8 worm cellular contexts compared by ENCODE assay signal in the genomic region with DNA sequence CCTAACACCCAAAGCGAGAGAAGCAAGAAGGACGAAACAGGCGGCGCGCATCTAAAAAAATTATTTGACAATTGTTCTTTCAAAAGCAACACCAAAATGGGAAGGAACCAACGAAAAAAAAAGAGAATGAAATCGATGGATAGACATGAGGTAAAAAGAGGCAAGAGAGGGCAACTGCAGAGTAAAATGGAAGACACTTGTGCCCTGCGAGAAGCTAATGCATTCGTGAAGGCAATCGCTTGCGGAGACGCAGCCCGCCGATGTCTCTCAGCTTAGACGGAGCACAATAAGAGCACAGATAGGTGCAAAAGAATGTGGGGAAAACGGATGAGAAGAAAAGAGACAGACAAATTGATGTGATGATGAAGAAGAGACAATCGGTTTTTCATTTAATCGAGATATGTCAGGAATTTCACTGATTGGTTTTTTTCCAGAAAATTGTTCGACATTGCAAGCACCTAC.
TF ChIP-seq lines count a peak whose summit lies in the region.

A gene (minus strand): TSS at position 51 of the 462 bp plus-strand sequence.

TF ChIP-seq in whole organism, L1 larva, 84 proteins besides CTCF, POLR2A, EP300 and RAD21 (continues in another document):
- TF ChIP-seq tbx-2 (tag; optimal IDR thresholded peaks at IDR 0.05; lab: Kevin White, UChicago) = peak; percentile 47
- TF ChIP-seq aha-1 (tag; optimal IDR thresholded peaks at IDR 0.05; lab: Kevin White, UChicago) = no peak
- peak; percentile 26 for TF ChIP-seq snu-23 (GFP tag; optimal IDR thresholded peaks at IDR 0.05; lab: Kevin White, UChicago)
- no peak for TF ChIP-seq nhr-84 (tag; optimal IDR thresholded peaks at IDR 0.05; lab: Kevin White, UChicago)
- TF ChIP-seq ceh-8 (GFP tag; optimal IDR thresholded peaks at IDR 0.05; lab: Kevin White, UChicago) = no peak
- no peak for TF ChIP-seq vab-15 (tag; optimal IDR thresholded peaks at IDR 0.05; lab: Kevin White, UChicago)
- TF ChIP-seq nhr-47 (tag; optimal IDR thresholded peaks at IDR 0.05; lab: Kevin White, UChicago) = peak; percentile 15
- no peak for TF ChIP-seq nhr-237 (tag; optimal IDR thresholded peaks at IDR 0.05; lab: Kevin White, UChicago)
- peak; percentile 57 for TF ChIP-seq dsc-1 (tag; optimal IDR thresholded peaks at IDR 0.05; lab: Kevin White, UChicago)
- TF ChIP-seq tlp-1 (tag; optimal IDR thresholded peaks at IDR 0.05; lab: Kevin White, UChicago) = no peak
- TF ChIP-seq hlh-4 (tag; optimal IDR thresholded peaks at IDR 0.05; lab: Kevin White, UChicago) = no peak

TF ChIP-seq in whole organism, L2 larva, 48 proteins besides CTCF, POLR2A, EP300 and RAD21 (continues in another document):
- TF ChIP-seq R02D3.7 (tag; optimal IDR thresholded peaks at IDR 0.05; lab: Kevin White, UChicago) (no peak), ztf-1 (GFP tag; conservative IDR thresholded peaks at IDR 0.05; lab: Robert Waterston, UW) (no peak), nhr-25 (tag; optimal IDR thresholded peaks at IDR 0.05; lab: Kevin White, UChicago) (no peak), unc-55 (GFP tag; optimal IDR thresholded peaks at IDR 0.05; lab: Kevin White, UChicago) (peak; percentile 22), nhr-77 (tag; optimal IDR thresholded peaks at IDR 0.05; lab: Kevin White, UChicago) (no peak), nhr-129 (tag; optimal IDR thresholded peaks at IDR 0.05; lab: Kevin White, UChicago) (peak; percentile 58), lin-39 (tag; optimal IDR thresholded peaks at IDR 0.05; lab: Kevin White, UChicago) (no peak), skn-1 (tag; optimal IDR thresholded peaks at IDR 0.05; lab: Kevin White, UChicago) (no peak), sem-4 (tag; optimal IDR thresholded peaks at IDR 0.05; lab: Kevin White, UChicago) (peak; percentile 17), ceh-82 (tag; optimal IDR thresholded peaks at IDR 0.05; lab: Kevin White, UChicago) (no peak), mab-5 (tag; optimal IDR thresholded peaks at IDR 0.05; lab: Kevin White, UChicago) (no peak)

TF ChIP-seq in whole organism, L3 larva, 47 proteins besides CTCF, POLR2A, EP300 and RAD21:
- TF ChIP-seq nhr-76 (tag; optimal IDR thresholded peaks at IDR 0.05; lab: Kevin White, UChicago) (no peak), lin-39 (tag; optimal IDR thresholded peaks at IDR 0.05; lab: Kevin White, UChicago) (peak; percentile 90), hmg-11 (tag; optimal IDR thresholded peaks at IDR 0.05; lab: Kevin White, UChicago) (peak; percentile 38), nhr-11 (tag; optimal IDR thresholded peaks at IDR 0.05; lab: Kevin White, UChicago) (no peak), nfya-1 (tag; optimal IDR thresholded peaks at IDR 0.05; lab: Kevin White, UChicago; ENCODE audit: insufficient read depth) (peak; percentile 45), egl-5 (tag; optimal IDR thresholded peaks at IDR 0.05; lab: Kevin White, UChicago) (peak; percentile 48)

TF ChIP-seq in whole organism, L4 larva, 104 proteins besides CTCF, POLR2A, EP300 and RAD21 (continues in another document):
- peak; percentile 33 for TF ChIP-seq mes-2 (tag; optimal IDR thresholded peaks at IDR 0.05; lab: Kevin White, UChicago; ENCODE audit: poor library complexity, severe bottlenecking)
- no peak for TF ChIP-seq lin-1 (GFP tag; IDR thresholded peaks at IDR 0.05; lab: Robert Waterston, UW)
- peak in 1 of 2 experiments; percentile 35 for TF ChIP-seq lsy-2 (tag; optimal IDR thresholded peaks at IDR 0.05; lab: Kevin White, UChicago)
- TF ChIP-seq zfp-3 (GFP tag; conservative IDR thresholded peaks at IDR 0.05; lab: Robert Waterston, UW) = no peak
- TF ChIP-seq ZK546.5 (tag; optimal IDR thresholded peaks at IDR 0.05; lab: Kevin White, UChicago) = no peak
- TF ChIP-seq unc-39 (tag; optimal IDR thresholded peaks at IDR 0.05; lab: Kevin White, UChicago) = no peak
- TF ChIP-seq php-3 (GFP tag; IDR thresholded peaks at IDR 0.05; lab: Robert Waterston, UW) = 0 out of 2 replicates have a peak, but pooled peaks have one; percentile 17
- no peak for TF ChIP-seq R02D3.7 (tag; optimal IDR thresholded peaks at IDR 0.05; lab: Kevin White, UChicago)
- TF ChIP-seq F37D6.2 (tag; optimal IDR thresholded peaks at IDR 0.05; lab: Kevin White, UChicago) = peak; percentile 21
- peak; percentile 42 for TF ChIP-seq hlh-11 (tag; optimal IDR thresholded peaks at IDR 0.05; lab: Kevin White, UChicago)
- TF ChIP-seq F49E8.2 (tag; optimal IDR thresholded peaks at IDR 0.05; lab: Kevin White, UChicago; ENCODE audit: borderline replicate concordance) = no peak

TF ChIP-seq in whole organism, early embryonic, 17 proteins besides CTCF, POLR2A, EP300 and RAD21:
- no peak for TF ChIP-seq aly-1 (tag; optimal IDR thresholded peaks at IDR 0.05; lab: Kevin White, UChicago)
- no peak for TF ChIP-seq ama-1 (optimal IDR thresholded peaks at IDR 0.05; lab: Kevin White, UChicago)
- TF ChIP-seq tbx-37 (GFP tag; conservative IDR thresholded peaks at IDR 0.05; lab: Robert Waterston, UW) = no peak
- no peak for TF ChIP-seq tbx-11 (GFP tag; IDR thresholded peaks at IDR 0.05; lab: Robert Waterston, UW)
- no peak for TF ChIP-seq sea-1 (GFP tag; conservative IDR thresholded peaks at IDR 0.05; lab: Robert Waterston, UW)
- TF ChIP-seq F13C5.2 (tag; optimal IDR thresholded peaks at IDR 0.05; lab: Kevin White, UChicago) = peak; percentile 37
- TF ChIP-seq tra-4 (tag; optimal IDR thresholded peaks at IDR 0.05; lab: Kevin White, UChicago) = no peak
- TF ChIP-seq ets-7 (tag; optimal IDR thresholded peaks at IDR 0.05; lab: Kevin White, UChicago) = no peak
TF ChIP-seq in whole organism, early embryonic: peak in this region for 1.

TF ChIP-seq in whole organism, late embryonic, 69 proteins besides CTCF, POLR2A, EP300 and RAD21:
- TF ChIP-seq unc-55 (GFP tag; optimal IDR thresholded peaks at IDR 0.05; lab: Kevin White, UChicago) = peak; percentile 28
- peak; percentile 65 for TF ChIP-seq ceh-18 (tag; optimal IDR thresholded peaks at IDR 0.05; lab: Kevin White, UChicago)
- TF ChIP-seq rnt-1 (tag; optimal IDR thresholded peaks at IDR 0.05; lab: Kevin White, UChicago) = peak; percentile 17
- TF ChIP-seq hlh-6 (tag; optimal IDR thresholded peaks at IDR 0.05; lab: Kevin White, UChicago) = no peak
- TF ChIP-seq tbx-2 (tag; optimal IDR thresholded peaks at IDR 0.05; lab: Kevin White, UChicago) = peak; percentile 12
- no peak for TF ChIP-seq odd-2 (tag; optimal IDR thresholded peaks at IDR 0.05; lab: Kevin White, UChicago)
- TF ChIP-seq unc-42 (tag; optimal IDR thresholded peaks at IDR 0.05; lab: Kevin White, UChicago) = peak; percentile 75
- peak; percentile 69 for TF ChIP-seq ceh-31 (tag; optimal IDR thresholded peaks at IDR 0.05; lab: Kevin White, UChicago)

TF ChIP-seq in whole organism, mixed stage, embryonic, 35 proteins besides CTCF, POLR2A, EP300 and RAD21 (continues in another document):
- TF ChIP-seq ces-1 (GFP tag; optimal IDR thresholded peaks at IDR 0.05; lab: Kevin White, UChicago) (peak; percentile 75), nhr-237 (tag; optimal IDR thresholded peaks at IDR 0.05; lab: Kevin White, UChicago) (no peak), elt-1 (tag; optimal IDR thresholded peaks at IDR 0.05; lab: Kevin White, UChicago; ENCODE audit: borderline replicate concordance, insufficient read depth) (no peak), mls-2 (tag; optimal IDR thresholded peaks at IDR 0.05; lab: Kevin White, UChicago) (no peak), nhr-2 (tag; optimal IDR thresholded peaks at IDR 0.05; lab: Kevin White, UChicago) (no peak), nhr-28 (tag; optimal IDR thresholded peaks at IDR 0.05; lab: Kevin White, UChicago) (no peak), lsy-2 (tag; optimal IDR thresholded peaks at IDR 0.05; lab: Kevin White, UChicago) (no peak), nhr-12 (tag; optimal IDR thresholded peaks at IDR 0.05; lab: Kevin White, UChicago) (no peak), bed-3 (GFP tag; optimal IDR thresholded peaks at IDR 0.05; lab: Kevin White, UChicago) (no peak), tbx-8 (GFP tag; optimal IDR thresholded peaks at IDR 0.05; lab: Kevin White, UChicago) (no peak), unc-120 (tag; optimal IDR thresholded peaks at IDR 0.05; lab: Kevin White, UChicago; ENCODE audit: poor library complexity, severe bottlenecking) (peak; percentile 77), blmp-1 (tag; optimal IDR thresholded peaks at IDR 0.05; lab: Kevin White, UChicago) (no peak), elt-3 (tag; optimal IDR thresholded peaks at IDR 0.05; lab: Kevin White, UChicago) (no peak), ceh-43 (GFP tag; optimal IDR thresholded peaks at IDR 0.05; lab: Kevin White, UChicago) (no peak), hlh-1 (tag; optimal IDR thresholded peaks at IDR 0.05; lab: Kevin White, UChicago) (peak; percentile 36), nhr-76 (tag; optimal IDR thresholded peaks at IDR 0.05; lab: Kevin White, UChicago) (no peak), lin-32 (GFP tag; optimal IDR thresholded peaks at IDR 0.05; lab: Kevin White, UChicago) (no peak), ham-2 (GFP tag; optimal IDR thresholded peaks at IDR 0.05; lab: Kevin White, UChicago) (no peak)

TF ChIP-seq in whole organism, young adult, 124 proteins besides CTCF, POLR2A, EP300 and RAD21 (continues in another document):
- peak; percentile 2 for TF ChIP-seq chd-7 (tag; optimal IDR thresholded peaks at IDR 0.05; lab: Kevin White, UChicago)
- 0 out of 2 replicates have a peak, but pooled peaks have one; percentile 22 for TF ChIP-seq C17E4.6 (GFP tag; IDR thresholded peaks at IDR 0.05; lab: Robert Waterston, UW)
- no peak for TF ChIP-seq B0261.1 (tag; optimal IDR thresholded peaks at IDR 0.05; lab: Kevin White, UChicago)
- no peak for TF ChIP-seq ztf-25 (GFP tag; IDR thresholded peaks at IDR 0.05; lab: Robert Waterston, UW)
- TF ChIP-seq repo-1 (tag; optimal IDR thresholded peaks at IDR 0.05; lab: Kevin White, UChicago) = no peak
- no peak for TF ChIP-seq Y79H2A.3 (GFP tag; conservative IDR thresholded peaks at IDR 0.05; lab: Robert Waterston, UW)
- no peak for TF ChIP-seq bed-2 (GFP tag; IDR thresholded peaks at IDR 0.05; lab: Robert Waterston, UW)
- no peak for TF ChIP-seq zim-3 (tag; optimal IDR thresholded peaks at IDR 0.05; lab: Kevin White, UChicago)
- no peak for TF ChIP-seq mel-28 (tag; optimal IDR thresholded peaks at IDR 0.05; lab: Kevin White, UChicago; ENCODE audit: borderline replicate concordance)
- no peak for TF ChIP-seq nhr-90 (tag; optimal IDR thresholded peaks at IDR 0.05; lab: Kevin White, UChicago)
- no peak for TF ChIP-seq F55B11.4 (tag; optimal IDR thresholded peaks at IDR 0.05; lab: Kevin White, UChicago; ENCODE audit: borderline replicate concordance, insufficient read depth)
- TF ChIP-seq hmg-20 (GFP tag; IDR thresholded peaks at IDR 0.05; lab: Robert Waterston, UW) = no peak
- no peak for TF ChIP-seq K11D2.4 (GFP tag; IDR thresholded peaks at IDR 0.05; lab: Robert Waterston, UW)
- no peak for TF ChIP-seq ekl-4 (GFP tag; IDR thresholded peaks at IDR 0.05; lab: Robert Waterston, UW)
- TF ChIP-seq ZK185.1 (tag; optimal IDR thresholded peaks at IDR 0.05; lab: Kevin White, UChicago; ENCODE audit: poor library complexity, severe bottlenecking) = no peak
- TF ChIP-seq F23B12.7 (tag; optimal IDR thresholded peaks at IDR 0.05; lab: Kevin White, UChicago; ENCODE audit: insufficient read depth) = no peak
- no peak for TF ChIP-seq Y95B8A.8 (GFP tag; IDR thresholded peaks at IDR 0.05; lab: Robert Waterston, UW)
- TF ChIP-seq sptf-2 (GFP tag; optimal IDR thresholded peaks at IDR 0.05; lab: Kevin White, UChicago) = no peak
- no peak for TF ChIP-seq madf-3 (GFP tag; IDR thresholded peaks at IDR 0.05; lab: Robert Waterston, UW)
